Fruit fly (Drosophila melanogaster) whole organism, pupa: ENCODE results near the gene CG8141.

ENCODE experiments used
- CG10348 ChIP-seq: fragments of 200-800 bp; sonication (Bioruptor generic); IDR thresholded peaks from 2 replicates; pipeline ENCODE4 v1.3.6; 2022; ENCODE audit warnings: missing biosample characterization, missing genetic modification characterization
- CG12605 ChIP-seq: fragments of 200-800 bp; sonication (Bioruptor generic); IDR thresholded peaks from 2 replicates; pipeline ENCODE4 v1.3.6; 2022; ENCODE audit warnings: missing biosample characterization, missing genetic modification characterization
- CG13204 ChIP-seq: fragments of 200-800 bp; sonication (Bioruptor generic); optimal IDR thresholded peaks from 2 replicates; lab custom pipeline; 2018; ENCODE audit warnings: missing biosample characterization, mild to moderate bottlenecking, missing genetic modification characterization, moderate library complexity
- CG14655 ChIP-seq: fragments of 200-800 bp; sonication (Bioruptor generic); optimal IDR thresholded peaks from 3 replicates; lab custom pipeline; 2017; ENCODE audit warnings: mild to moderate bottlenecking, missing biosample characterization, missing genetic modification reagents, missing genetic modification characterization
- CG15710 ChIP-seq: fragments of 200-800 bp; sonication (Bioruptor generic); optimal IDR thresholded peaks from 2 replicates; lab custom pipeline; 2018; ENCODE audit warnings: missing biosample characterization, mild to moderate bottlenecking, missing genetic modification characterization, moderate library complexity
- CG17806 ChIP-seq: fragments of 200-800 bp; sonication (Bioruptor generic); optimal IDR thresholded peaks from 2 replicates; lab custom pipeline; 2018; ENCODE audit warnings: missing biosample characterization, mild to moderate bottlenecking, missing genetic modification characterization, moderate library complexity
- CG32121 ChIP-seq: fragments of 200-800 bp; sonication (Bioruptor generic); IDR thresholded peaks from 2 replicates; pipeline ENCODE4 v1.3.6; 2022; ENCODE audit warnings: missing biosample characterization, missing genetic modification characterization
- CG34367 ChIP-seq: fragments of 200-800 bp; sonication (Bioruptor generic); optimal IDR thresholded peaks from 2 replicates; lab custom pipeline; 2018; ENCODE audit warnings: missing biosample characterization, mild to moderate bottlenecking, missing genetic modification characterization
- CG4496 ChIP-seq: fragments of 200-800 bp; sonication (Bioruptor generic); IDR thresholded peaks from 3 replicates; pipeline ENCODE4 v1.3.6; 2022; ENCODE audit warnings: missing biosample characterization, missing genetic modification characterization
- CG8159 ChIP-seq: fragments of 200-800 bp; sonication (Bioruptor generic); optimal IDR thresholded peaks from 3 replicates; lab custom pipeline; 2018; ENCODE audit warnings: missing biosample characterization, mild to moderate bottlenecking, missing genetic modification characterization, moderate library complexity
- CG8301 ChIP-seq: fragments of 200-800 bp; sonication (Bioruptor generic); optimal IDR thresholded peaks from 2 replicates; lab custom pipeline; 2018; ENCODE audit warnings: missing biosample characterization, mild to moderate bottlenecking, missing genetic modification characterization
- CG9948 ChIP-seq: fragments of 200-800 bp; sonication (Bioruptor generic); optimal IDR thresholded peaks from 2 replicates; lab custom pipeline; 2018; ENCODE audit warnings: missing biosample characterization, mild to moderate bottlenecking, missing genetic modification characterization, moderate library complexity
- D1 ChIP-seq: fragments of 200-800 bp; sonication (Bioruptor generic); optimal IDR thresholded peaks from 2 replicates; lab custom pipeline; 2018; ENCODE audit warnings: missing biosample characterization, mild to moderate bottlenecking, missing genetic modification characterization, moderate library complexity
- EcR ChIP-seq: fragments of 200-800 bp; sonication (Bioruptor generic); optimal IDR thresholded peaks from 3 replicates; lab custom pipeline; 2019; ENCODE audit warnings: missing biosample characterization, missing genetic modification characterization, mild to moderate bottlenecking, moderate library complexity, missing genetic modification reagents
- Ets98B ChIP-seq: fragments of 200-800 bp; sonication (Bioruptor generic); IDR thresholded peaks from 2 replicates; pipeline ENCODE4 v1.3.6; 2022; ENCODE audit warnings: missing biosample characterization, missing genetic modification characterization
- Pif1A ChIP-seq: fragments of 200-800 bp; sonication (Bioruptor generic); optimal IDR thresholded peaks from 3 replicates; lab custom pipeline; 2016; ENCODE audit warnings: missing biosample characterization, missing genetic modification characterization
- Pif1B ChIP-seq: fragments of 200-800 bp; sonication (Bioruptor generic); optimal IDR thresholded peaks from 3 replicates; lab custom pipeline; 2016; ENCODE audit warnings: missing biosample characterization, missing genetic modification characterization
- Snoo ChIP-seq: fragments of 200-800 bp; sonication (Bioruptor generic); optimal IDR thresholded peaks from 3 replicates; lab custom pipeline; 2017; ENCODE audit warnings: missing biosample characterization, mild to moderate bottlenecking, missing genetic modification characterization, inconsistent platforms
- fd96Ca ChIP-seq: fragments of 200-800 bp; sonication (Bioruptor generic); IDR thresholded peaks from 3 replicates; pipeline ENCODE4 v1.3.6; 2022; ENCODE audit warnings: missing biosample characterization, missing genetic modification characterization
- gl ChIP-seq: fragments of 200-800 bp; sonication (Bioruptor generic); optimal IDR thresholded peaks from 2 replicates; lab custom pipeline; 2018; ENCODE audit warnings: missing biosample characterization, mild to moderate bottlenecking, missing genetic modification characterization
- rn ChIP-seq: fragments of 200-800 bp; sonication (Bioruptor generic); IDR thresholded peaks from 2 replicates; pipeline ENCODE4 v1.3.6; 2022; ENCODE audit warnings: missing biosample characterization, missing genetic modification characterization

Gene CG8141

DNA sequence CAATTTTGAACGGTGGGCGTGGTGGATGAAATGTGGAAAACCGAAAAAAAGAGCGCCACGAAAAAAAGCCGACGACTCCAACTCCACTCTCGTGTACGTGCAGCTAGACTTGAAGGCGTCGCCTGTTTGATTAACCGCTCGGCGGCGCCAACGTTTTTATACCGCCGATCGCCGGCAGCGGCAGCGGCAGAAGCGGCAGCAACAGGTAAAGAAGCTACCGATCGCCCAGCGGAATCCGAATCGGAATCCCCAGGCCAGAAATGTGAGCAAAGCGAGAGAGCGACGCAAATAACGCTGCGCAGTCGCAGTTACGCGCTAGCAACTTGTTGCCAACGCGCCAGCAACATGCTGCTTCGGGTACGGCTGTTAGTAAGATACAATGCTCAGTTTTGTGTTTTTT, 22.9 kb downstream of the CG8141 start, which contains the start of gene CG8483:
Gene CG8483 (minus strand): TSS at position 119 of the 400 bp plus-strand sequence.
- TF ChIP-seq fd96Ca (GFP tag; lab: Robert Waterston, UW) (no peak), CG13204 (GFP tag; lab: Kevin White, UChicago) (peak; percentile 41), CG9948 (tag; lab: Kevin White, UChicago) (no peak), gl (tag; lab: Kevin White, UChicago) (no peak), CG4496 (no peak), CG17806 (tag; lab: Kevin White, UChicago) (no peak)

DNA sequence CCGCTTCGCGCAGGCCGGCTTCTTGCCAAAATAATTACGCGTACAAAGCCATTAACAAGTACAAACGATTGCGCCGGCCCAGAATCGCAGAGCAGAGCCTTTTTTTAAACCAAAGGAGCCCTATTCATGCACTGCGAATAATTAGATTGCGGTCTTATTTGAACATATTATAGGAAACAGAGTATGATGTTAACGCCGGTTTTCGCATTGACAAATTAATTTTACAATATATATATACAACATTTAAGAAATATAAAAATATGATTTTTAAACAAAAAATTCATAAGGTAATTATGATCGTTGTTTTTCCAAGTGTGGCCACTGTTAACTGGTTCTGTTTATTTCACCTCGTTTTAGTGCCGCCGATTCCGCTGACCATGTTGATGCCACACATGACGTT, 23.7 kb downstream of the CG8141 start:
- TF ChIP-seq Ets98B (GFP tag; lab: Robert Waterston, UW) = no peak
- peak; percentile 56 for TF ChIP-seq CG9948 (tag; lab: Kevin White, UChicago)
- no peak for TF ChIP-seq rn (GFP tag; lab: Robert Waterston, UW)
- TF ChIP-seq CG34367 (tag; lab: Kevin White, UChicago) = peak; percentile 3
- peak; percentile 63 for TF ChIP-seq CG15710
- no peak for TF ChIP-seq CG10348 (GFP tag; lab: Robert Waterston, UW)
- TF ChIP-seq CG14655 = peak; percentile 16
- TF ChIP-seq Snoo (tag; lab: Kevin White, UChicago) = peak; percentile 39
- TF ChIP-seq CG8159 = peak; percentile 81
- no peak for TF ChIP-seq CG12605 (GFP tag; lab: Robert Waterston, UW)
- TF ChIP-seq fd96Ca (GFP tag; lab: Robert Waterston, UW) = no peak
- peak; percentile 64 for TF ChIP-seq CG17806 (tag; lab: Kevin White, UChicago)
- TF ChIP-seq CG8301 (tag; lab: Kevin White, UChicago) = no peak
- TF ChIP-seq gl (tag; lab: Kevin White, UChicago) = no peak
- TF ChIP-seq D1 (tag; lab: Kevin White, UChicago) = no peak
- no peak for TF ChIP-seq CG32121 (GFP tag; lab: Robert Waterston, UW)
- TF ChIP-seq CG13204 (GFP tag; lab: Kevin White, UChicago) = no peak
- TF ChIP-seq EcR (GFP tag; lab: Kevin White, UChicago) = no peak
- TF ChIP-seq Pif1A (GFP tag; lab: Kevin White, UChicago) = peak; percentile 54
- peak; percentile 27 for TF ChIP-seq Pif1B (GFP tag; lab: Kevin White, UChicago)
- TF ChIP-seq CG4496 = no peak

- TF ChIP-seq CG9948 (tag; lab: Kevin White, UChicago) = no peak
- no peak for TF ChIP-seq CG12605 (GFP tag; lab: Robert Waterston, UW)
- no peak for TF ChIP-seq Pif1A (GFP tag; lab: Kevin White, UChicago)
- TF ChIP-seq CG4496 = no peak
- no peak for TF ChIP-seq CG8301 (tag; lab: Kevin White, UChicago)
- no peak for TF ChIP-seq CG34367 (tag; lab: Kevin White, UChicago)
- no peak for TF ChIP-seq CG8159
- TF ChIP-seq gl (tag; lab: Kevin White, UChicago) = no peak
- no peak for TF ChIP-seq CG14655
- TF ChIP-seq CG32121 (GFP tag; lab: Robert Waterston, UW) = no peak
- no peak for TF ChIP-seq CG13204 (GFP tag; lab: Kevin White, UChicago)
- no peak for TF ChIP-seq EcR (GFP tag; lab: Kevin White, UChicago)
- no peak for TF ChIP-seq Pif1B (GFP tag; lab: Kevin White, UChicago)
- TF ChIP-seq Ets98B (GFP tag; lab: Robert Waterston, UW) = no peak
- TF ChIP-seq rn (GFP tag; lab: Robert Waterston, UW) = no peak
- TF ChIP-seq Snoo (tag; lab: Kevin White, UChicago) = no peak
- TF ChIP-seq D1 (tag; lab: Kevin White, UChicago) = no peak
- TF ChIP-seq, all 21 proteins: peak for 0
Measured at dm6 chr3R:13218733-13219132, 27.3 kb downstream of the CG8141 start.

- no peak for TF ChIP-seq CG8159
- no peak for TF ChIP-seq CG10348 (GFP tag; lab: Robert Waterston, UW)
- TF ChIP-seq CG32121 (GFP tag; lab: Robert Waterston, UW) = no peak
- no peak for TF ChIP-seq CG34367 (tag; lab: Kevin White, UChicago)
- no peak for TF ChIP-seq CG8301 (tag; lab: Kevin White, UChicago)
- no peak for TF ChIP-seq CG14655
- no peak for TF ChIP-seq gl (tag; lab: Kevin White, UChicago)
- TF ChIP-seq CG13204 (GFP tag; lab: Kevin White, UChicago) = no peak
- TF ChIP-seq CG4496 = no peak
- TF ChIP-seq Snoo (tag; lab: Kevin White, UChicago) = no peak
- TF ChIP-seq CG12605 (GFP tag; lab: Robert Waterston, UW) = no peak
- TF ChIP-seq fd96Ca (GFP tag; lab: Robert Waterston, UW) = no peak
- no peak for TF ChIP-seq Pif1B (GFP tag; lab: Kevin White, UChicago)
- no peak for TF ChIP-seq D1 (tag; lab: Kevin White, UChicago)
- TF ChIP-seq Ets98B (GFP tag; lab: Robert Waterston, UW) = no peak
- no peak for TF ChIP-seq CG15710
- no peak for TF ChIP-seq Pif1A (GFP tag; lab: Kevin White, UChicago)
- TF ChIP-seq rn (GFP tag; lab: Robert Waterston, UW) = no peak
- TF ChIP-seq CG17806 (tag; lab: Kevin White, UChicago) = no peak
Measured at dm6 chr3R:13220478-13220877, 29.1 kb downstream of the CG8141 start, which contains the start of gene CG8476. Gene CG8476 (minus strand): TSS chr3R:13220578.

DNA sequence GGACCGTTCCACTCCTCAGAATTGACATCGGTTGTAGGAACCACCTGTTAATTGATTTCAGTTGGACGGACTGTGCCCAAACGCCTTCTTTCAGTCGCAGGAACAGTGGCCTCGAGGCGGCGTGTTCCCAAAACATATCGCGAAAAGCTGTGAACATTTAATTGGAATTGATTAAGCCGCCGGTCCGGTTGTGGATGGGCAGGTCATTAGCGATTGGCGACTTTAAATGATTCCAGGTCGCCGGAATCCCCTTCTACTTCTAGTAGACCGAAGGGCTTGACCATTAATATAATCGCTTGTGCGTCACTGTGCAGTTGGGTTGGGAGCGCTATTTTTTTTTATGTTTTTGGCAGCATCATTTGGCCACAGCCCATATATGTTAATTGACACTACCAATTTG, 30.4 kb downstream of the CG8141 start:
- TF ChIP-seq Ets98B (GFP tag; lab: Robert Waterston, UW) (no peak), CG8301 (tag; lab: Kevin White, UChicago) (no peak), CG17806 (tag; lab: Kevin White, UChicago) (no peak), CG8159 (no peak), CG32121 (GFP tag; lab: Robert Waterston, UW) (no peak)

- TF ChIP-seq rn (GFP tag; lab: Robert Waterston, UW) = no peak
- no peak for TF ChIP-seq CG10348 (GFP tag; lab: Robert Waterston, UW)
- TF ChIP-seq Pif1A (GFP tag; lab: Kevin White, UChicago) = no peak
- TF ChIP-seq CG15710 = no peak
- no peak for TF ChIP-seq CG13204 (GFP tag; lab: Kevin White, UChicago)
- TF ChIP-seq CG14655 = no peak
- no peak for TF ChIP-seq CG4496
- TF ChIP-seq CG12605 (GFP tag; lab: Robert Waterston, UW) = no peak
- TF ChIP-seq CG17806 (tag; lab: Kevin White, UChicago) = no peak
- TF ChIP-seq D1 (tag; lab: Kevin White, UChicago) = no peak
- no peak for TF ChIP-seq Snoo (tag; lab: Kevin White, UChicago)
- no peak for TF ChIP-seq CG34367 (tag; lab: Kevin White, UChicago)
- no peak for TF ChIP-seq EcR (GFP tag; lab: Kevin White, UChicago)
- TF ChIP-seq CG32121 (GFP tag; lab: Robert Waterston, UW) = no peak
- TF ChIP-seq CG8301 (tag; lab: Kevin White, UChicago) = no peak
- no peak for TF ChIP-seq CG9948 (tag; lab: Kevin White, UChicago)
- no peak for TF ChIP-seq fd96Ca (GFP tag; lab: Robert Waterston, UW)
- TF ChIP-seq gl (tag; lab: Kevin White, UChicago) = no peak
- no peak for TF ChIP-seq Pif1B (GFP tag; lab: Kevin White, UChicago)
- TF ChIP-seq Ets98B (GFP tag; lab: Robert Waterston, UW) = no peak
Measured at dm6 chr3R:13231184-13231583, 39.8 kb downstream of the CG8141 start.
